Worm (Caenorhabditis elegans): ENCODE data around the gene vps-22.

The vps-22 gene

ce11 chrIII:4962886-4963285 is 593 bp upstream of the vps-22 start, which contains the start of gene C27F2.9 (continued):
- peak; percentile 86; the same call in 1 of the 2 replicates for TF ChIP-seq madf-3 (GFP tag; IDR thresholded peaks at IDR 0.05)
- TF ChIP-seq mes-4 (tag; optimal IDR thresholded peaks at IDR 0.05): no peak
- TF ChIP-seq F33H1.4 (GFP tag; IDR thresholded peaks at IDR 0.05): peak; percentile 79
- TF ChIP-seq ZK185.1 (tag; optimal IDR thresholded peaks at IDR 0.05; ENCODE audit: poor library complexity, severe bottlenecking): peak; percentile 55
- peak; percentile 83 for TF ChIP-seq tlf-1 (GFP tag; optimal IDR thresholded peaks at IDR 0.05)
- TF ChIP-seq snpc-1.3 (tag; optimal IDR thresholded peaks at IDR 0.05; ENCODE audit: insufficient read depth): peak; percentile 54
- no peak for TF ChIP-seq rec-8 (tag; optimal IDR thresholded peaks at IDR 0.05)
- TF ChIP-seq lsl-1 (GFP tag; optimal IDR thresholded peaks at IDR 0.05): peak; percentile 77
- no peak; the same call in 1 of the 2 replicates for TF ChIP-seq madf-8 (GFP tag; conservative IDR thresholded peaks at IDR 0.05)
- TF ChIP-seq dox-1 (GFP tag; IDR thresholded peaks at IDR 0.05): no peak; the same call in 1 of the 2 replicates
- TF ChIP-seq ztf-18 (tag; optimal IDR thresholded peaks at IDR 0.05): peak; percentile 98
- TF ChIP-seq rcor-1 (GFP tag; IDR thresholded peaks at IDR 0.05): peak; percentile 90
- peak; percentile 56 for TF ChIP-seq repo-1 (tag; optimal IDR thresholded peaks at IDR 0.05)
- TF ChIP-seq lin-35 (GFP tag; optimal IDR thresholded peaks at IDR 0.05): peak; percentile 82 to 98 (median 87)
- TF ChIP-seq snpc-4 (GFP tag; optimal IDR thresholded peaks at IDR 0.05): peak; percentile 50
- TF ChIP-seq snpc-4 (tag; optimal IDR thresholded peaks at IDR 0.05): peak in 2 of 4 experiments; percentile 55 to 85
- no peak for TF ChIP-seq ama-1 (optimal IDR thresholded peaks at IDR 0.05)
- peak in 1 of 2 experiments; percentile 27 for TF ChIP-seq ama-1 (GFP tag; optimal IDR thresholded peaks at IDR 0.05)
- no peak for TF ChIP-seq Y95B8A.8 (GFP tag; IDR thresholded peaks at IDR 0.05)
- TF ChIP-seq bed-1 (GFP tag; IDR thresholded peaks at IDR 0.05): no peak
- TF ChIP-seq pha-4 (tag; optimal IDR thresholded peaks at IDR 0.05): peak; percentile 20
- peak; percentile 54 for TF ChIP-seq K12H6.12 (tag; optimal IDR thresholded peaks at IDR 0.05)
- peak; percentile 69 for TF ChIP-seq snpc-3.4 (tag; optimal IDR thresholded peaks at IDR 0.05)
- TF ChIP-seq lin-40 (tag; optimal IDR thresholded peaks at IDR 0.05): peak; percentile 86
- TF ChIP-seq him-1 (tag; optimal IDR thresholded peaks at IDR 0.05): peak; percentile 70
- peak; percentile 85 for TF ChIP-seq hmg-20 (GFP tag; IDR thresholded peaks at IDR 0.05)
- peak; percentile 62 for TF ChIP-seq D2030.7 (GFP tag; IDR thresholded peaks at IDR 0.05)
- peak; percentile 61; the same call in 1 of the 2 replicates for TF ChIP-seq ceh-91 (GFP tag; IDR thresholded peaks at IDR 0.05)
- no peak for TF ChIP-seq Y53F4B.3 (GFP tag; IDR thresholded peaks at IDR 0.05)
- peak; percentile 95 for TF ChIP-seq Y53G8AR.9 (GFP tag; conservative IDR thresholded peaks at IDR 0.05)
- peak; percentile 48 for TF ChIP-seq unc-130 (GFP tag; optimal IDR thresholded peaks at IDR 0.05)
- no peak for TF ChIP-seq nhr-90 (tag; optimal IDR thresholded peaks at IDR 0.05)
- TF ChIP-seq pbrm-1 (GFP tag; IDR thresholded peaks at IDR 0.05): peak; percentile 73
- TF ChIP-seq dpl-1 (GFP tag; optimal IDR thresholded peaks at IDR 0.05): peak; percentile 97
- TF ChIP-seq attf-5 (GFP tag; optimal IDR thresholded peaks at IDR 0.05): peak; percentile 91
- TF ChIP-seq F55B11.4 (tag; optimal IDR thresholded peaks at IDR 0.05; ENCODE audit: borderline replicate concordance, insufficient read depth): no peak
- peak; percentile 100 for TF ChIP-seq lin-54 (GFP tag; optimal IDR thresholded peaks at IDR 0.05)
- peak; percentile 35 for TF ChIP-seq madf-10 (tag; optimal IDR thresholded peaks at IDR 0.05)
- peak; percentile 67; the same call in 1 of the 2 replicates for TF ChIP-seq ceh-100 (GFP tag; IDR thresholded peaks at IDR 0.05)

- TF ChIP-seq madf-6 (GFP tag; IDR thresholded peaks at IDR 0.05) (peak; percentile 34; the same call in 1 of the 2 replicates), efl-1 (GFP tag; optimal IDR thresholded peaks at IDR 0.05) (no peak), C06A6.2 (GFP tag; conservative IDR thresholded peaks at IDR 0.05) (no peak), athp-1 (tag; optimal IDR thresholded peaks at IDR 0.05) (no peak), ekl-4 (GFP tag; IDR thresholded peaks at IDR 0.05) (0 out of 2 replicates have a peak, but pooled peaks have one; percentile 18), cebp-2 (GFP tag; IDR thresholded peaks at IDR 0.05) (no peak), ztf-18 (tag; optimal IDR thresholded peaks at IDR 0.05) (peak; percentile 9), F55B11.4 (tag; optimal IDR thresholded peaks at IDR 0.05; ENCODE audit: borderline replicate concordance, insufficient read depth) (no peak), lin-26 (GFP tag; IDR thresholded peaks at IDR 0.05) (peak; percentile 38; the same call in 1 of the 2 replicates)
These were observed 1.0 kb downstream of the vps-22 start for ce11 chrIII:4961281-4961680.
